Worm (Caenorhabditis elegans) whole organism, midembryonic: ENCODE data around the gene spp-16.

Source experiments
- T22C8.4 ChIP-seq: fragments of 200-800 bp; sonication (Bioruptor generic); IDR thresholded peaks from 2 replicates; pipeline ENCODE4 v1.3.6; 2022; ENCODE audit warnings: missing genetic modification characterization, missing compliant biosample characterization
- cog-1 ChIP-seq: sonication (generic microtip); optimal IDR thresholded peaks from 2 replicates; lab custom pipeline; 2016; ENCODE audit warnings: missing genetic modification characterization, missing compliant biosample characterization
- flt-1 ChIP-seq: fragments of 200-800 bp; sonication (Bioruptor generic); IDR thresholded peaks from 2 replicates; pipeline ENCODE4 v1.3.6; 2022; ENCODE audit warnings: missing genetic modification characterization, missing compliant biosample characterization
- klf-2 ChIP-seq: fragments of 200-800 bp; sonication (Bioruptor generic); conservative IDR thresholded peaks from 2 replicates; pipeline ENCODE4 v1.3.6; 2022; ENCODE audit warnings: missing genetic modification reagents, missing genetic modification characterization, missing compliant biosample characterization
- med-1 ChIP-seq: sonication (generic microtip); optimal IDR thresholded peaks from 2 replicates; lab custom pipeline; 2017; ENCODE audit warnings: missing genetic modification characterization, mild to moderate bottlenecking, missing compliant biosample characterization, antibody characterized with exemption, missing genetic modification reagents; ENCODE audit not compliant: insufficient read depth
- ref-1 ChIP-seq: fragments of 200-800 bp; sonication (Bioruptor generic); conservative IDR thresholded peaks from 2 replicates; pipeline ENCODE4 v1.3.6; 2022; ENCODE audit warnings: missing genetic modification reagents, missing genetic modification characterization, missing compliant biosample characterization
- tab-1 ChIP-seq: fragments of 200-800 bp; sonication (Bioruptor generic); IDR thresholded peaks from 2 replicates; pipeline ENCODE4 v1.3.6; 2022; ENCODE audit warnings: missing genetic modification characterization, missing compliant biosample characterization
- ztf-23 ChIP-seq: fragments of 200-800 bp; sonication (Bioruptor generic); IDR thresholded peaks from 2 replicates; pipeline ENCODE4 v1.3.6; 2022; ENCODE audit warnings: missing genetic modification reagents, missing genetic modification characterization, missing compliant biosample characterization
- ztf-29 ChIP-seq: fragments of 200-800 bp; sonication (Bioruptor generic); IDR thresholded peaks from 2 replicates; pipeline ENCODE4 v1.3.6; 2022; ENCODE audit warnings: missing genetic modification reagents, missing genetic modification characterization, missing compliant biosample characterization

The spp-16 gene

ce11 chrV:10888153-10888552 lies 12.9 kb downstream of the spp-16 start:
- TF ChIP-seq ztf-23 (GFP tag; lab: Robert Waterston, UW) (no peak), ztf-29 (GFP tag; lab: Robert Waterston, UW) (no peak), T22C8.4 (GFP tag; lab: Robert Waterston, UW) (no peak), flt-1 (no peak), ref-1 (GFP tag; lab: Robert Waterston, UW) (no peak), klf-2 (GFP tag; lab: Robert Waterston, UW) (no peak), med-1 (GFP tag; lab: Kevin White, UChicago) (no peak), tab-1 (no peak), cog-1 (tag; lab: Kevin White, UChicago) (no peak)

- no peak for TF ChIP-seq tab-1
These were observed 13.5 kb downstream of the spp-16 start for ce11 chrV:10887564-10887963.

DNA sequence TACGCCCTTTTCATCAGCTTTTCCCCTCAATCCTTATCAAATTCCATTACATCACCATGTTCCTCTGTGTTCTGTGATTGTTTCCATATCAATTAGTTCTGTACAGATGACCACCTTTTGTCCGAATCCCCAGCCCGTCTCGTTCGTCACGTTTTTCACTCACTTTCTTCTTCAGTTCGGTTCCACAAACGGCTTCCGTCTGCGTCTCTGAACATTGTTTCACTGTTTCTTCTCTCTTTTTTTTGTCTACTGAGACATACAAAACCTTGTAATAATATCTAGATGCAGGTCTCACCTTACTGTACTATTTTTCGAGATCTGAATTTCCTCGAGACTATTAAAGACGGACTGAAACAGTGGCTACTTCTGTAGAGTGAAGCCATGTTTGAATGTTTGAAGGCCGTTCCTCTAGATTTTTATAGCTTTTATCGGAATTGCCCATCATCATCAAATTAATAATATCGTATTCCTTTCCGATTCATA lies 14.7 kb downstream of the spp-16 start, which contains the start of gene F32D8.3:
Gene F32D8.3 (plus strand): TSS at position 433 of the 483 bp plus-strand sequence.
- TF ChIP-seq ztf-23 (GFP tag; lab: Robert Waterston, UW) (no peak), cog-1 (tag; lab: Kevin White, UChicago) (no peak), ztf-29 (GFP tag; lab: Robert Waterston, UW) (no peak), T22C8.4 (GFP tag; lab: Robert Waterston, UW) (no peak), klf-2 (GFP tag; lab: Robert Waterston, UW) (no peak), ref-1 (GFP tag; lab: Robert Waterston, UW) (no peak), med-1 (GFP tag; lab: Kevin White, UChicago) (no peak), tab-1 (no peak)

ce11 chrV:10883478-10883877 lies 17.6 kb downstream of the spp-16 start, which contains the start of gene F32D8.2:
F32D8.2 (plus strand) TSS chrV:10883778.
- TF ChIP-seq cog-1 (tag; lab: Kevin White, UChicago): no peak

DNA sequence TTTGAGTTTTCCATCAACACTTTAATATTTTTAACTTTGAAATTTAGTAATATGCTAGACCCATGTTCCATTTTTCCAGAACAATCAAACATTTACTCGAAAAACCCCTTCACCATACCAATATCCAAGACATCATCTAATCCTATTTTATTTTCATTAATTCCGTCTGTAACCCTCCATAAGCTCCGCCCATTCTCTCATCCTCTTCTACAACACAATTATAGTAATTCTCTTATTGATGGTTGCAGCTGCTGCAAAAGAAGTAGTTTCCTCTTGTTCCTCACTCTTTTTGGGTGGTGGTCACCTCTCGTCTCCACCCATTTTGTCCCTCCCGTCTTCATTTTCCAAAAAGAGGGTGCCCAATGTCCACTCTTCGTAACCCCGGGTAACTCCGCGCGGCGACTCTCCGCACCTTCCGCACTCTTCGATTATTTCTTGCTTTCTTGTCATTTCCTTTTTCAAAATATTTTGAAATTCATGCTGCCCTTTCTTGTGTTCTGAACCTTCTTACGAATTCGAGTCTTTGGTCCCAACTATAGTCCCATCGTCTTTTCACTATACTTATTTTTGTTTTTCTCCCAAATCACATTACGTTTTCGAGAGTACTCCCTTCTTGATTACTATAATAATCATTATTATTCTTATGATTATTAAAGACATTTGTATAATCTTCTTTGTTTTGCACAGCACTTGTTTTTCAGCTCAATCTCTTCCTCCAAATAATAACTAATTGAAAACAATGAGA lies 20.8 kb downstream of the spp-16 start, which contains the start of gene F32D8.1:
Gene F32D8.1 (plus strand): TSS at position 695 of the 745 bp plus-strand sequence.
- TF ChIP-seq cog-1 (tag; lab: Kevin White, UChicago) (no peak), med-1 (GFP tag; lab: Kevin White, UChicago) (no peak), ztf-29 (GFP tag; lab: Robert Waterston, UW) (no peak), T22C8.4 (GFP tag; lab: Robert Waterston, UW) (no peak), flt-1 (no peak), ref-1 (GFP tag; lab: Robert Waterston, UW) (no peak), ztf-23 (GFP tag; lab: Robert Waterston, UW) (no peak), tab-1 (no peak), klf-2 (GFP tag; lab: Robert Waterston, UW) (no peak)

DNA sequence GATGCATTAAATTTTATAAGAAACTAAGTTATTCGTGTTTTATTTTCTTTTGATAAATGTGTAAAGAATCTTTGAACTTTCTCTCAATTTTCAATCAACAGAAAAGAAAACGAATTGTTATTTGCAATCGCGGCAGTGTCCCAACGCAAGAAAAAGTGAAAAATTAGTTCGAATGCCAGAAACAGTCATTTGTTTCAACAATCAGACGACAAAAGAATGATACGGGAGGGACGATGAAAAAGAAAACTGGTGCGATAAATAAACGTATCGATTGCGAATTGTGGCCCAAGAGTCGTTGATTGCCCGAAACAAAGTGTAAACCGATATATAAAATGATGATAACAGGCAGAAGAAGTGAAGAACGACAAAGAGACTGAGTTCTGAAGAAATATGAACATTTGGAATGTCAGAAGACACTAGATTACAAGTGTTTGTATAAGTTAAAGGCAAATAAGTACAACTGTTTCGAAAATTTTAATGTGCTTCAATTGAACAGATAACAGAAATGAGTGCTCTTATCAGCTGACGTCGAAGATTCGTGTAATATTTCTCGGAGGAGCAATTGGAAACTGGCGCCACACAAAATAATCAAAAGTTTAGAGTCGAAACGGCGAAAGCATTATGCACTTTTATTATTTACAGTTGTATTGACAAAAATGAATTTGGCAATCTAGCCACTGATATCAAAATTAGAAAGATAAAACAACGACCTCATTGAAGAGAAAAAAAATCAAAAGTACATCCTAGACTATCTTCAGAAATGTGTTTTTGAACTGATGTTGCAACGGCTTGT lies 23.1 kb downstream of the spp-16 start:
- TF ChIP-seq T22C8.4 (GFP tag; lab: Robert Waterston, UW) (no peak), ztf-29 (GFP tag; lab: Robert Waterston, UW) (no peak), tab-1 (no peak), cog-1 (tag; lab: Kevin White, UChicago) (no peak), klf-2 (GFP tag; lab: Robert Waterston, UW) (no peak)

ce11 chrV:10876512-10876911 lies 24.6 kb downstream of the spp-16 start:
- no peak for TF ChIP-seq ztf-29 (GFP tag; lab: Robert Waterston, UW)
- no peak for TF ChIP-seq ztf-23 (GFP tag; lab: Robert Waterston, UW)
- no peak for TF ChIP-seq tab-1
- TF ChIP-seq ref-1 (GFP tag; lab: Robert Waterston, UW): no peak
- no peak for TF ChIP-seq med-1 (GFP tag; lab: Kevin White, UChicago)
- no peak for TF ChIP-seq cog-1 (tag; lab: Kevin White, UChicago)
- TF ChIP-seq klf-2 (GFP tag; lab: Robert Waterston, UW): no peak
- TF ChIP-seq T22C8.4 (GFP tag; lab: Robert Waterston, UW): no peak
- no peak for TF ChIP-seq flt-1

ce11 chrV:10874938-10875599 lies 26.0 kb downstream of the spp-16 start:
- TF ChIP-seq T22C8.4 (GFP tag; lab: Robert Waterston, UW) (no peak), tab-1 (no peak), ztf-23 (GFP tag; lab: Robert Waterston, UW) (no peak), ztf-29 (GFP tag; lab: Robert Waterston, UW) (no peak), flt-1 (no peak), med-1 (GFP tag; lab: Kevin White, UChicago) (no peak), klf-2 (GFP tag; lab: Robert Waterston, UW) (no peak), cog-1 (tag; lab: Kevin White, UChicago) (no peak), ref-1 (GFP tag; lab: Robert Waterston, UW) (no peak)

DNA sequence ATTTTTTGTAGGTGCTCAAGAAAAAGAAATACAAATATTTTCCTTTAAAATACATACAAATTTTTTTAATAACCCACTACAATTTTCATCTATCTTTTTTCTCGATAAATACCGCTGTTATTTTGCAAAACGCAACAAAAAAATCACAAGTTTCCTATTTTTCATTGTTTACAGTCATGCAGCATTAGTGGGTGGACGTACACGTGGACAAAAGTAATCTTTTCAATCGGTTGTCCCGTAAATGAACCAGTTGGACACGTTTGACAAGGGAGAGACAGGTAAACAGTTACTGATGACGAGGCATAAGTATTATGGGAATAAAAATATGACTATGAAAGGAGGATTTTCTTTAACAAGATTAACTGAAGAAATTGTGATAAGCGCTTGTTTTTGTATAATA lies 27.9 kb downstream of the spp-16 start:
- TF ChIP-seq flt-1 (no peak), ztf-23 (GFP tag; lab: Robert Waterston, UW) (no peak), T22C8.4 (GFP tag; lab: Robert Waterston, UW) (no peak), klf-2 (GFP tag; lab: Robert Waterston, UW) (no peak), tab-1 (no peak), med-1 (GFP tag; lab: Kevin White, UChicago) (no peak), cog-1 (tag; lab: Kevin White, UChicago) (no peak), ztf-29 (GFP tag; lab: Robert Waterston, UW) (no peak), ref-1 (GFP tag; lab: Robert Waterston, UW) (no peak)
